Fruit fly (Drosophila melanogaster) whole organism, embryonic: ENCODE results near the gene Ccdc58.

Source experiments
- CG9876 ChIP-seq: fragments of 200-800 bp; sonication (Bioruptor generic); optimal IDR thresholded peaks from 2 replicates; lab custom pipeline; 2016; ENCODE audit warnings: missing biosample characterization, missing genetic modification characterization
- MBD-R2 ChIP-seq: fragments of 200-800 bp; sonication (Bioruptor generic); IDR thresholded peaks from 2 replicates; pipeline ENCODE4 v1.3.6; 2022; ENCODE audit warnings: missing biosample characterization, missing genetic modification characterization
- Oli ChIP-seq: fragments of 200-800 bp; sonication (Bioruptor generic); optimal IDR thresholded peaks from 2 replicates; lab custom pipeline; 2018; ENCODE audit warnings: missing biosample characterization, mild to moderate bottlenecking, missing genetic modification characterization, moderate library complexity
- dm ChIP-seq: fragments of 200-800 bp; sonication (Bioruptor generic); optimal IDR thresholded peaks from 3 replicates; lab custom pipeline; 2016; ENCODE audit warnings: missing biosample characterization, missing genetic modification characterization
- ftz-f1 ChIP-seq: fragments of 200-800 bp; sonication (Bioruptor generic); optimal IDR thresholded peaks from 2 replicates; lab custom pipeline; 2016; ENCODE audit warnings: missing biosample characterization, missing genetic modification characterization
- zfh1 ChIP-seq: fragments of 200-800 bp; sonication (Bioruptor generic); IDR thresholded peaks from 3 replicates; pipeline ENCODE4 v1.3.6; 2022; ENCODE audit warnings: missing biosample characterization, missing genetic modification characterization

- no peak for TF ChIP-seq dm (GFP tag; lab: Kevin White, UChicago)
- TF ChIP-seq Oli (tag; lab: Kevin White, UChicago): no peak
- TF ChIP-seq zfh1 (GFP tag; lab: Robert Waterston, UW): no peak
- no peak for TF ChIP-seq CG9876 (GFP tag; lab: Kevin White, UChicago)
- no peak for TF ChIP-seq ftz-f1 (GFP tag; lab: Kevin White, UChicago)
- TF ChIP-seq MBD-R2 (GFP tag; lab: Robert Waterston, UW): no peak
Measured at dm6 chr3L:19812491-19812890, 7.5 kb downstream of the Ccdc58 start.
